Worm (Caenorhabditis elegans) whole organism, young adult: ENCODE results near the gene C50A2.7.

Experiments
- B0336.3 ChIP-seq: fragments of 200-800 bp; sonication (Bioruptor generic); IDR thresholded peaks from 2 replicates; pipeline ENCODE4 v1.3.6; 2022; ENCODE audit warnings: missing genetic modification characterization, missing compliant biosample characterization
- F23B12.7 ChIP-seq: sonication (generic microtip); optimal IDR thresholded peaks from 2 replicates; lab custom pipeline; 2017; ENCODE audit warnings: missing genetic modification characterization, mild to moderate bottlenecking, missing compliant biosample characterization, antibody characterized with exemption, moderate library complexity; ENCODE audit not compliant: insufficient read depth
- F57A8.1 ChIP-seq: fragments of 200-800 bp; sonication (Bioruptor generic); optimal IDR thresholded peaks from 2 replicates; lab custom pipeline; 2018; ENCODE audit warnings: mild to moderate bottlenecking, missing genetic modification characterization, moderate library complexity, missing compliant biosample characterization
- K11D2.4 ChIP-seq: fragments of 200-800 bp; sonication (Bioruptor generic); IDR thresholded peaks from 2 replicates; pipeline ENCODE4 v1.3.6; 2022; ENCODE audit warnings: missing genetic modification reagents, missing genetic modification characterization, missing compliant biosample characterization
- T07F8.4 ChIP-seq: sonication (generic microtip); optimal IDR thresholded peaks from 2 replicates; lab custom pipeline; 2016; ENCODE audit warnings: mild to moderate bottlenecking, missing genetic modification characterization, moderate library complexity, missing compliant biosample characterization
- T26A5.8 ChIP-seq: sonication (generic microtip); optimal IDR thresholded peaks from 2 replicates; lab custom pipeline; 2016; ENCODE audit warnings: missing genetic modification characterization, missing compliant biosample characterization
- Y67H2A.10 ChIP-seq: fragments of 200-800 bp; sonication (Bioruptor generic); conservative IDR thresholded peaks from 2 replicates; pipeline ENCODE4 v1.3.6; 2022; ENCODE audit warnings: missing genetic modification reagents, missing genetic modification characterization, missing compliant biosample characterization
- Y79H2A.3 ChIP-seq: fragments of 200-800 bp; sonication (Bioruptor generic); conservative IDR thresholded peaks from 2 replicates; pipeline ENCODE4 v1.3.6; 2022; ENCODE audit warnings: missing genetic modification reagents, missing genetic modification characterization, missing compliant biosample characterization
- ZK185.1 ChIP-seq: sonication (generic microtip); optimal IDR thresholded peaks from 2 replicates; lab custom pipeline; 2016; ENCODE audit warnings: mild to moderate bottlenecking, missing genetic modification characterization, missing compliant biosample characterization; ENCODE audit not compliant: poor library complexity, severe bottlenecking
- aptf-3 ChIP-seq: fragments of 200-800 bp; sonication (Bioruptor generic); IDR thresholded peaks from 2 replicates; pipeline ENCODE4 v1.3.6; 2022; ENCODE audit warnings: missing genetic modification characterization, missing compliant biosample characterization
- attf-3 ChIP-seq: fragments of 200-800 bp; sonication (Bioruptor generic); conservative IDR thresholded peaks from 2 replicates; pipeline ENCODE4 v1.3.6; 2022; ENCODE audit warnings: missing genetic modification reagents, missing genetic modification characterization, missing compliant biosample characterization
- attf-5 ChIP-seq: fragments of 200-800 bp; sonication (Bioruptor generic); optimal IDR thresholded peaks from 2 replicates; lab custom pipeline; 2018; ENCODE audit warnings: mild to moderate bottlenecking, missing genetic modification characterization, missing compliant biosample characterization
- attf-6 ChIP-seq: fragments of 200-800 bp; sonication (Bioruptor generic); IDR thresholded peaks from 2 replicates; pipeline ENCODE4 v1.3.6; 2022; ENCODE audit warnings: missing genetic modification reagents, missing genetic modification characterization, missing compliant biosample characterization
- ccch-3 ChIP-seq: fragments of 200-800 bp; sonication (Bioruptor generic); optimal IDR thresholded peaks from 2 replicates; lab custom pipeline; 2018; ENCODE audit warnings: mild to moderate bottlenecking, missing genetic modification characterization, missing compliant biosample characterization
- cebp-1 ChIP-seq, 2 experiments: fragments of 200-800 bp in 1 of 2; sonication (Bioruptor generic) in 1 of 2; sonication (generic microtip) in 1 of 2; IDR thresholded peaks in 1 of 2; optimal IDR thresholded peaks in 1 of 2; 2 replicates each; pipeline versions ENCODE4 v1.3.6 to Lab custom; 2017 to 2022; ENCODE audit warnings: missing compliant biosample characterization in 2 of 2, missing genetic modification characterization in 2 of 2, mild to moderate bottlenecking in 1 of 2, missing genetic modification reagents in 1 of 2, moderate library complexity in 1 of 2
- cebp-2 ChIP-seq: fragments of 200-800 bp; sonication (Bioruptor generic); IDR thresholded peaks from 2 replicates; pipeline ENCODE4 v1.3.6; 2022; ENCODE audit warnings: missing genetic modification characterization, missing compliant biosample characterization
- ceh-100 ChIP-seq: fragments of 200-800 bp; sonication (Bioruptor generic); IDR thresholded peaks from 2 replicates; pipeline ENCODE4 v1.3.6; 2022; ENCODE audit warnings: missing genetic modification reagents, missing genetic modification characterization, missing compliant biosample characterization
- ceh-27 ChIP-seq: fragments of 200-800 bp; sonication (Bioruptor generic); optimal IDR thresholded peaks from 2 replicates; lab custom pipeline; 2018; ENCODE audit warnings: mild to moderate bottlenecking, missing genetic modification characterization, moderate library complexity, missing compliant biosample characterization
- chd-7 ChIP-seq: sonication (generic microtip); optimal IDR thresholded peaks from 2 replicates; lab custom pipeline; 2016; ENCODE audit warnings: mild to moderate bottlenecking, missing genetic modification characterization, moderate library complexity, missing compliant biosample characterization
- dox-1 ChIP-seq: fragments of 200-800 bp; sonication (Bioruptor generic); IDR thresholded peaks from 2 replicates; pipeline ENCODE4 v1.3.6; 2022; ENCODE audit warnings: missing genetic modification reagents, missing genetic modification characterization, missing compliant biosample characterization
- efl-1 ChIP-seq: fragments of 150-350 bp; optimal IDR thresholded peaks from 2 replicates; lab custom pipeline; 2014; ENCODE audit warnings: missing biosample characterization, missing genetic modification reagents, missing genetic modification characterization
- egl-18 ChIP-seq: fragments of 200-800 bp; sonication (Bioruptor generic); IDR thresholded peaks from 2 replicates; pipeline ENCODE4 v1.3.6; 2022; ENCODE audit warnings: missing genetic modification reagents, missing genetic modification characterization, missing compliant biosample characterization
- egrh-3 ChIP-seq: fragments of 200-800 bp; sonication (Bioruptor generic); IDR thresholded peaks from 2 replicates; pipeline ENCODE4 v1.3.6; 2022; ENCODE audit warnings: missing genetic modification reagents, missing genetic modification characterization, missing compliant biosample characterization
- ekl-4 ChIP-seq: fragments of 200-800 bp; sonication (Bioruptor generic); IDR thresholded peaks from 2 replicates; pipeline ENCODE4 v1.3.6; 2022; ENCODE audit warnings: missing genetic modification reagents, missing genetic modification characterization, missing compliant biosample characterization
- gei-17 ChIP-seq: fragments of 200-800 bp; sonication (Bioruptor generic); optimal IDR thresholded peaks from 2 replicates; lab custom pipeline; 2018; ENCODE audit warnings: mild to moderate bottlenecking, missing genetic modification characterization, missing compliant biosample characterization
- lin-26 ChIP-seq: fragments of 200-800 bp; sonication (Bioruptor generic); IDR thresholded peaks from 2 replicates; pipeline ENCODE4 v1.3.6; 2022; ENCODE audit warnings: missing genetic modification reagents, missing genetic modification characterization, missing compliant biosample characterization
- lin-40 ChIP-seq: sonication (generic microtip); optimal IDR thresholded peaks from 2 replicates; lab custom pipeline; 2016; ENCODE audit warnings: missing genetic modification characterization, mild to moderate bottlenecking, missing compliant biosample characterization, missing genotype, missing genetic modification reagents
- lsl-1 ChIP-seq: fragments of 200-800 bp; sonication (Bioruptor generic); optimal IDR thresholded peaks from 2 replicates; lab custom pipeline; 2018; ENCODE audit warnings: mild to moderate bottlenecking, missing genetic modification characterization, moderate library complexity, missing compliant biosample characterization
- madf-6 ChIP-seq: fragments of 200-800 bp; sonication (Bioruptor generic); IDR thresholded peaks from 2 replicates; pipeline ENCODE4 v1.3.6; 2022; ENCODE audit warnings: missing genetic modification reagents, missing genetic modification characterization, missing compliant biosample characterization
- mes-4 ChIP-seq: sonication (generic microtip); optimal IDR thresholded peaks from 2 replicates; lab custom pipeline; 2016; ENCODE audit warnings: missing genotype, missing genetic modification characterization, missing compliant biosample characterization
- nfya-1 ChIP-seq: sonication (generic microtip); optimal IDR thresholded peaks from 2 replicates; lab custom pipeline; 2017; ENCODE audit warnings: antibody characterized with exemption, missing compliant biosample characterization, missing genetic modification characterization, borderline replicate concordance; ENCODE audit not compliant: insufficient read depth
- nfyb-1 ChIP-seq: fragments of 200-800 bp; sonication (Bioruptor generic); IDR thresholded peaks from 2 replicates; pipeline ENCODE4 v1.3.6; 2022; ENCODE audit warnings: missing genetic modification reagents, missing genetic modification characterization, missing compliant biosample characterization
- nhr-120 ChIP-seq: fragments of 200-800 bp; sonication (Bioruptor generic); IDR thresholded peaks from 2 replicates; pipeline ENCODE4 v1.3.6; 2022; ENCODE audit warnings: missing genetic modification characterization, missing compliant biosample characterization
- nhr-179 ChIP-seq: sonication (generic microtip); optimal IDR thresholded peaks from 2 replicates; lab custom pipeline; 2016; ENCODE audit warnings: mild to moderate bottlenecking, missing genetic modification characterization, missing compliant biosample characterization
- nhr-27 ChIP-seq: fragments of 200-800 bp; sonication (Bioruptor generic); optimal IDR thresholded peaks from 2 replicates; lab custom pipeline; 2018; ENCODE audit warnings: mild to moderate bottlenecking, missing genetic modification characterization, moderate library complexity, missing compliant biosample characterization
- nhr-80 ChIP-seq: sonication (generic microtip); optimal IDR thresholded peaks from 2 replicates; lab custom pipeline; 2016; ENCODE audit warnings: missing genetic modification characterization, missing compliant biosample characterization
- pha-4 ChIP-seq: fragments of 150-350 bp; sonication (generic microtip); optimal IDR thresholded peaks from 2 replicates; lab custom pipeline; 2014; ENCODE audit warnings: missing biosample characterization, missing genetic modification reagents, missing genetic modification characterization
- rpc-1 ChIP-seq, 2 experiments: fragments of 150-350 bp in 1 of 2; sonication (generic microtip) in 1 of 2; optimal IDR thresholded peaks; 2 replicates each; lab custom pipeline; 2014 to 2018; ENCODE audit warnings: missing biosample characterization in 1 of 2, missing genetic modification characterization in 1 of 2, missing genetic modification reagents in 1 of 2, missing genotype in 1 of 2
- snpc-1.3 ChIP-seq: sonication (generic microtip); optimal IDR thresholded peaks from 2 replicates; lab custom pipeline; 2017; ENCODE audit warnings: missing genetic modification characterization, mild to moderate bottlenecking, missing compliant biosample characterization, antibody characterized with exemption, moderate library complexity, missing genotype, missing genetic modification reagents; ENCODE audit not compliant: insufficient read depth
- unc-62 ChIP-seq: fragments of 150-350 bp; optimal IDR thresholded peaks from 2 replicates; lab custom pipeline; 2014; ENCODE audit warnings: missing biosample characterization, missing genetic modification reagents, missing genetic modification characterization
- ztf-22 ChIP-seq: fragments of 200-800 bp; sonication (Bioruptor generic); optimal IDR thresholded peaks from 2 replicates; lab custom pipeline; 2018; ENCODE audit warnings: mild to moderate bottlenecking, missing genetic modification characterization, moderate library complexity, missing compliant biosample characterization
- ztf-28 ChIP-seq: fragments of 200-800 bp; sonication (Bioruptor generic); IDR thresholded peaks from 2 replicates; pipeline ENCODE4 v1.3.6; 2022; ENCODE audit warnings: missing genetic modification reagents, missing genetic modification characterization, missing compliant biosample characterization
- ztf-3 ChIP-seq: fragments of 200-800 bp; sonication (Bioruptor generic); optimal IDR thresholded peaks from 2 replicates; lab custom pipeline; 2018; ENCODE audit warnings: mild to moderate bottlenecking, missing genetic modification characterization, missing compliant biosample characterization

The C50A2.7 gene

DNA sequence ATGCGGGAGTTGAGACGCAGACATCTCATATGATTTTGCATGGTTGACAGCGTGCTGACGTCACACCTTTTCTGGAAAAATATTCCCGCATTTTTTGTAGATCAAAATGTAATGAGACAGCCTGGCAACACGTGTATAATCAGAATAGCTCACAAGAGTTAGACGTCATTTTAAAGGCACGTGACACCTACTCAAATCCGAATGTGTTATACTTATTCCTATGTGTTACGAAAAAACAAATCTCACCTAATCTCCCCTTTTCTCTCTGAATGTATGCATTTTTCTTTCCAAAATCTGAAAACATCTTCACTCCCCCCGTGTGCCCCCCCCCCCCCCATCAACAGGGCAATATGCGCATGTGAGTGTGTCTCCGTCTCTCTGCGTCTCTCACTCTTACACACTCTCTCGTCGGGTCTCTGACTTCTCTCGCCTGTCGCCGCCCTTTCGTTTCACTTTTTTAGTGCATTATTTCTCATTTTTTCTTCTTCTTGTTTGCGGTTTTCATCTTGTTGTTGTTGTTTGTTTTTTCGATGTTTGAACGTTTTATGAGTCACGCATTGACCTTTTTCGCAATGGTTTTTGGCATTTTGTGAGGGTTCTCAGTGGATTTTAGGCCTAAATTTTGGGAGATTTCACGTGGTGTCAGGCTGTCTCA, 5.2 kb downstream of the C50A2.7 start (continued):
- TF ChIP-seq K11D2.4 (GFP tag; lab: Robert Waterston, UW) (no peak), ZK185.1 (tag; lab: Kevin White, UChicago) (no peak), attf-5 (GFP tag; lab: Kevin White, UChicago) (peak; percentile 66), rpc-1 (optimal IDR thresholded peaks at IDR 0.05; lab: Kevin White, UChicago) (no peak), rpc-1 (tag; optimal IDR thresholded peaks at IDR 0.05; lab: Kevin White, UChicago) (no peak), F57A8.1 (GFP tag; lab: Kevin White, UChicago) (no peak), nhr-80 (tag; lab: Kevin White, UChicago) (no peak), unc-62 (GFP tag; lab: Kevin White, UChicago) (no peak), F23B12.7 (tag; lab: Kevin White, UChicago) (no peak), lin-40 (no peak), nhr-179 (tag; lab: Kevin White, UChicago) (no peak), nhr-120 (GFP tag; lab: Robert Waterston, UW) (no peak), Y79H2A.3 (no peak), T26A5.8 (tag; lab: Kevin White, UChicago) (no peak), ceh-27 (GFP tag; lab: Kevin White, UChicago) (peak; percentile 65), B0336.3 (no peak; the same call in 1 of the 2 replicates), attf-6 (GFP tag; lab: Robert Waterston, UW) (no peak), ztf-3 (GFP tag; lab: Kevin White, UChicago) (no peak), cebp-1 (GFP tag; IDR thresholded peaks at IDR 0.05; lab: Robert Waterston, UW) (no peak), cebp-1 (tag; optimal IDR thresholded peaks at IDR 0.05; lab: Kevin White, UChicago) (peak; percentile 65), nhr-27 (tag; lab: Kevin White, UChicago) (no peak), nfyb-1 (GFP tag; lab: Robert Waterston, UW) (0 out of 2 replicates have a peak, but pooled peaks have one; percentile 26), pha-4 (no peak), dox-1 (GFP tag; lab: Robert Waterston, UW) (peak; percentile 71), nfya-1 (tag; lab: Kevin White, UChicago) (no peak)

DNA sequence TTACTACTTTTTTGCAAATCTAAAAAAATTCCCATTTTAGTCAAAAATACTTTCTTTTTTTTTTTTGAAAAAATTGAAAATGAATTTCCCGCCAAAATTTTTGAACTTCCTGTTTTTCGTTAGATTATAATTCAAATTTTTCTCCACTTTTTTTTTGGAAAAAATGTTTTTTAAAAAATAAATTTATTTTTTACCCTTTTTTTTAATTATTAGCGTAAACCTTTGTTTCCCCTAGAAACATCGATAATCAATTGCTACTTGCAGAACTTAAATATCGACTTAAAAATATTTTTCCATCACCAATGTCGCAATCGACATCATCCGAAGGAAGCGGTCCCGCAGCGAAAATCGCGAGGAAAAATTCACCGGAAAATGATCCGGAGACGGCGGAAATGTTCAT, 7.2 kb downstream of the C50A2.7 start, which contains the start of gene cec-2:
Gene cec-2, plus strand, starts transcription at position 301 of the 400 bp plus-strand sequence.
- TF ChIP-seq lin-26 (GFP tag; lab: Robert Waterston, UW): no peak
- no peak for TF ChIP-seq ekl-4
- no peak for TF ChIP-seq T07F8.4
- no peak for TF ChIP-seq egl-18 (GFP tag; lab: Robert Waterston, UW)
- TF ChIP-seq ztf-22 (GFP tag; lab: Kevin White, UChicago): no peak

DNA sequence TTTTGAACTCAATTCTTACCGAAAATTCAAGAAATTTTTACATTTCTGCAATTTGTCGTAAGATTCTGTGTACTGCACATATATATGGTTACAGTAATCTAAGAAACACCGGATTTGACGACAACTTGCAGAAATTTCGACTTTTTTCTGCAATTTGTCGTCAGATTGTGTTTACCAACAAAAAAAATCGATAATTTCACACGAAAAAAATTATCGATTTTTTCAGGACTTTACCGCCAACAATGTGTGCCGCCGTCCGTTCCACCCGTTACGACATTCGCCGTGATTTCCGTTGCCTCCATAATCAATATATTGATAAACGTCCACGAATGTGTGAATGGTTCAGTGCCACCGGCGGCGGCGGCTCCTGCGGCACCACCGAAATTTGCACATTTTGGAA, 11.2 kb downstream of the C50A2.7 start:
- TF ChIP-seq efl-1 (GFP tag; lab: Kevin White, UChicago) (no peak), lsl-1 (peak; percentile 45)

DNA sequence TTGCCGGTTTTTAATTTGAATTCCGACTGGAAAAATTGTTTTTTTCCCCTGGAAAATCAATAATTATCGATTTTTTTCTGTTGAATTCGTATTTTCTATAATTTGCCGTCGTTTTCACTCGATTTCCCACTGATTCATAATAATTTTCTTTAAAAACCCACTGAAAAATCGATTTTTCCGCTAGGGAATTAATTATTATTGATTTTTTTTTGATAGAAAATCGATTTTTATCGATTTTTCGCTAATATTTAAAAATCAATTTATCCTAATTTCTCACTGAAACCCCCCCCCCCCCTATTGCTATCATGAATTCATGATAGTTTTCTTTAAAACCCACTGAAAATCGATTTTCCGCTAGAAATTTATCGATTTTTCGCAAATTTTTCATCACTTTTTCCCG, 13.4 kb downstream of the C50A2.7 start:
- TF ChIP-seq aptf-3 (GFP tag; lab: Robert Waterston, UW): no peak
- TF ChIP-seq attf-3 (GFP tag; lab: Robert Waterston, UW): no peak
- no peak for TF ChIP-seq madf-6
- no peak for TF ChIP-seq cebp-2 (GFP tag; lab: Robert Waterston, UW)
- TF ChIP-seq mes-4 (tag; lab: Kevin White, UChicago): no peak
- TF ChIP-seq chd-7 (tag; lab: Kevin White, UChicago): no peak
- TF ChIP-seq ceh-100 (GFP tag; lab: Robert Waterston, UW): no peak
- TF ChIP-seq ztf-28: no peak
- no peak for TF ChIP-seq egrh-3 (GFP tag; lab: Robert Waterston, UW)
- no peak for TF ChIP-seq snpc-1.3 (tag; lab: Kevin White, UChicago)
- no peak for TF ChIP-seq ccch-3
- TF ChIP-seq dox-1 (GFP tag; lab: Robert Waterston, UW): no peak
- no peak for TF ChIP-seq Y67H2A.10
- TF ChIP-seq gei-17 (GFP tag; lab: Kevin White, UChicago): no peak
